In the genomic region with DNA sequence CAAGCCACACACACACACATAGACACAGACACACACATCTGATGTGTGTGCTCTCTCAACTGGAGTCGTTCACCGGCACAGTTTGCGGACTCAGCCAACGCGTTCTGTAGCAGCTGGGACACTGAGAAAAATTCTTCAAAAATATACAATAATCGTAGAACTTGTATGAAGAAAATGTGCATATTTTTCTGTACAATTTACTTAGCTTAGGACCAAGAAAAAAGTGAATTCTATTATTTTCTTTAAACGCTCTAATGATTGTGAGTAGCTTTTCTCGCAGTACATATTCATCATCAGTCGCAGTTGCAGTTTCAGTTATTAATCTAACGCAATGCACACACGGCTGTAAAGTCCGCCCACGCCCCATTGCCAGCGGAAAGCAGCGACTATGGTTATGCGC, we compare ENCODE assay signal across 5 fruit fly cellular contexts.
A peak's percentile ranks its signal among the peaks of the same experiment; 100 is the strongest.
TF ChIP-seq lines count a peak whose summit lies in the region.

No protein-coding gene starts in this region.

- TF ChIP-seq CTCF in whole organism, embryonic (GFP tag; optimal IDR thresholded peaks at IDR 0.05; lab: Kevin White, UChicago): no peak

TF ChIP-seq in whole organism, adult, 20 proteins besides CTCF, POLR2A, EP300 and RAD21:
- peak; percentile 1 for TF ChIP-seq kay (GFP tag; lab: Kevin White, UChicago; ENCODE audit: borderline replicate concordance)
- no peak for TF ChIP-seq tj (GFP tag; optimal IDR thresholded peaks at IDR 0.05; lab: Kevin White, UChicago)

TF ChIP-seq in whole organism, embryonic, 481 proteins besides CTCF, POLR2A, EP300 and RAD21 (continues in another document):
- TF ChIP-seq crp (GFP tag; optimal IDR thresholded peaks at IDR 0.05; lab: Kevin White, UChicago) (no peak), CG10462 (GFP tag; optimal IDR thresholded peaks at IDR 0.05; lab: Kevin White, UChicago) (no peak), CG6813 (GFP tag; optimal IDR thresholded peaks at IDR 0.05; lab: Kevin White, UChicago) (no peak), D (optimal IDR thresholded peaks at IDR 0.05; lab: Kevin White, UChicago) (no peak), D (GFP tag; optimal IDR thresholded peaks at IDR 0.05; lab: Kevin White, UChicago) (no peak), gce (GFP tag; IDR thresholded peaks at IDR 0.05; lab: Robert Waterston, UW) (no peak), pan (optimal IDR thresholded peaks at IDR 0.05; lab: Kevin White, UChicago) (no peak), pan (GFP tag; optimal IDR thresholded peaks at IDR 0.05 in 1 of 2, IDR thresholded peaks at IDR 0.05 in 1 of 2) (peak in 1 of 2 experiments; percentile 35), Aef1 (GFP tag; IDR thresholded peaks at IDR 0.05; lab: Robert Waterston, UW) (no peak), Ptx1 (GFP tag; IDR thresholded peaks at IDR 0.05; lab: Robert Waterston, UW) (0 out of 2 replicates have a peak, but pooled peaks have one; percentile 14), ro (GFP tag; IDR thresholded peaks at IDR 0.05; lab: Robert Waterston, UW) (no peak), Vsx1 (GFP tag; optimal IDR thresholded peaks at IDR 0.05; lab: Kevin White, UChicago) (no peak), Scr (GFP tag; IDR thresholded peaks at IDR 0.05; lab: Robert Waterston, UW; ENCODE audit: partially characterized antibody) (no peak), fd96Cb (tag; optimal IDR thresholded peaks at IDR 0.05; lab: Kevin White, UChicago) (no peak), CG42726 (GFP tag; IDR thresholded peaks at IDR 0.05; lab: Robert Waterston, UW; ENCODE audit: partially characterized antibody) (no peak), B-H2 (GFP tag; optimal IDR thresholded peaks at IDR 0.05; lab: Kevin White, UChicago) (no peak), chif (GFP tag; optimal IDR thresholded peaks at IDR 0.05; lab: Kevin White, UChicago) (no peak), CoRest (tag; optimal IDR thresholded peaks at IDR 0.05; lab: Kevin White, UChicago) (no peak), CG30431 (GFP tag; optimal IDR thresholded peaks at IDR 0.05; lab: Kevin White, UChicago) (no peak), CG18262 (tag; optimal IDR thresholded peaks at IDR 0.05; lab: Kevin White, UChicago) (no peak), CG1233 (GFP tag; optimal IDR thresholded peaks at IDR 0.05; lab: Kevin White, UChicago) (no peak)

TF ChIP-seq in whole organism, prepupa, 60 proteins besides CTCF, POLR2A, EP300 and RAD21 (continues in another document):
- TF ChIP-seq CG10631 (GFP tag; optimal IDR thresholded peaks at IDR 0.05; lab: Kevin White, UChicago): peak; percentile 61
- no peak for TF ChIP-seq CG6854 (GFP tag; optimal IDR thresholded peaks at IDR 0.05; lab: Kevin White, UChicago)
- no peak for TF ChIP-seq svp (GFP tag; lab: Kevin White, UChicago)
- peak; percentile 85 for TF ChIP-seq CG15336 (GFP tag; IDR thresholded peaks at IDR 0.05; lab: Robert Waterston, UW)
- TF ChIP-seq ss (GFP tag; optimal IDR thresholded peaks at IDR 0.05; lab: Kevin White, UChicago): no peak
- TF ChIP-seq Ets96B (tag; optimal IDR thresholded peaks at IDR 0.05; lab: Kevin White, UChicago): peak; percentile 65
- TF ChIP-seq fd85E (GFP tag; optimal IDR thresholded peaks at IDR 0.05; lab: Kevin White, UChicago): no peak
- TF ChIP-seq CG6792 (GFP tag; optimal IDR thresholded peaks at IDR 0.05; lab: Kevin White, UChicago): peak; percentile 30
- TF ChIP-seq CG6808 (GFP tag; optimal IDR thresholded peaks at IDR 0.05; lab: Kevin White, UChicago): peak; percentile 34
- TF ChIP-seq CG3919 (GFP tag; optimal IDR thresholded peaks at IDR 0.05; lab: Kevin White, UChicago): peak; percentile 70
- TF ChIP-seq Eip75B (GFP tag; optimal IDR thresholded peaks at IDR 0.05; lab: Kevin White, UChicago): peak; percentile 69
- no peak for TF ChIP-seq CG8632 (GFP tag; optimal IDR thresholded peaks at IDR 0.05; lab: Kevin White, UChicago)
- TF ChIP-seq eg (GFP tag; IDR thresholded peaks at IDR 0.05; lab: Robert Waterston, UW): peak; percentile 88
- TF ChIP-seq CG11902 (GFP tag; optimal IDR thresholded peaks at IDR 0.05; lab: Kevin White, UChicago): no peak
- peak; percentile 87 for TF ChIP-seq CG6163 (GFP tag; IDR thresholded peaks at IDR 0.05; lab: Robert Waterston, UW)
- peak; percentile 56 for TF ChIP-seq CG3032 (tag; optimal IDR thresholded peaks at IDR 0.05; lab: Kevin White, UChicago)
- TF ChIP-seq achi (GFP tag; optimal IDR thresholded peaks at IDR 0.05; lab: Kevin White, UChicago): peak; percentile 67
- TF ChIP-seq CG7368 (GFP tag; optimal IDR thresholded peaks at IDR 0.05; lab: Kevin White, UChicago): peak; percentile 39
- TF ChIP-seq topi (GFP tag; optimal IDR thresholded peaks at IDR 0.05; lab: Kevin White, UChicago): no peak
- TF ChIP-seq Sox14 (GFP tag; optimal IDR thresholded peaks at IDR 0.05; lab: Kevin White, UChicago): peak; percentile 33
- peak; percentile 39 for TF ChIP-seq CG4318 (GFP tag; optimal IDR thresholded peaks at IDR 0.05; lab: Kevin White, UChicago)
- peak; percentile 67 for TF ChIP-seq Hr4 (GFP tag; optimal IDR thresholded peaks at IDR 0.05; lab: Kevin White, UChicago)

TF ChIP-seq in whole organism, pupa, 21 proteins besides CTCF, POLR2A, EP300 and RAD21:
- TF ChIP-seq Snoo (tag; optimal IDR thresholded peaks at IDR 0.05; lab: Kevin White, UChicago) (no peak), CG15710 (tag; optimal IDR thresholded peaks at IDR 0.05; lab: Kevin White, UChicago) (peak; percentile 33), CG10348 (GFP tag; IDR thresholded peaks at IDR 0.05; lab: Robert Waterston, UW) (0 out of 2 replicates have a peak, but pooled peaks have one; percentile 34), CG13204 (GFP tag; optimal IDR thresholded peaks at IDR 0.05; lab: Kevin White, UChicago) (peak; percentile 32), CG34367 (tag; optimal IDR thresholded peaks at IDR 0.05; lab: Kevin White, UChicago) (no peak), CG14655 (GFP tag; optimal IDR thresholded peaks at IDR 0.05; lab: Kevin White, UChicago) (peak; percentile 81), Pif1A (GFP tag; optimal IDR thresholded peaks at IDR 0.05; lab: Kevin White, UChicago) (no peak), Pif1B (GFP tag; optimal IDR thresholded peaks at IDR 0.05; lab: Kevin White, UChicago) (no peak), gl (tag; optimal IDR thresholded peaks at IDR 0.05; lab: Kevin White, UChicago) (no peak), CG8301 (tag; optimal IDR thresholded peaks at IDR 0.05; lab: Kevin White, UChicago) (peak; percentile 82), Ets98B (GFP tag; IDR thresholded peaks at IDR 0.05; lab: Robert Waterston, UW) (peak; percentile 81), CG17806 (tag; optimal IDR thresholded peaks at IDR 0.05; lab: Kevin White, UChicago) (peak; percentile 62), CG32121 (GFP tag; IDR thresholded peaks at IDR 0.05; lab: Robert Waterston, UW) (peak; percentile 88), EcR (GFP tag; optimal IDR thresholded peaks at IDR 0.05; lab: Kevin White, UChicago) (peak; percentile 24), CG12605 (GFP tag; IDR thresholded peaks at IDR 0.05; lab: Robert Waterston, UW) (peak; percentile 75), CG8159 (tag; optimal IDR thresholded peaks at IDR 0.05; lab: Kevin White, UChicago) (peak; percentile 69), D1 (tag; optimal IDR thresholded peaks at IDR 0.05; lab: Kevin White, UChicago) (no peak), CG4496 (GFP tag; IDR thresholded peaks at IDR 0.05; lab: Robert Waterston, UW) (peak; percentile 91), CG9948 (tag; optimal IDR thresholded peaks at IDR 0.05; lab: Kevin White, UChicago) (peak; percentile 42), rn (GFP tag; IDR thresholded peaks at IDR 0.05; lab: Robert Waterston, UW) (peak; percentile 62), fd96Ca (GFP tag; IDR thresholded peaks at IDR 0.05; lab: Robert Waterston, UW) (peak; percentile 82)

TF ChIP-seq in whole organism, wandering third instar larva, 38 proteins besides CTCF, POLR2A, EP300 and RAD21:
- TF ChIP-seq dmrt93B (GFP tag; optimal IDR thresholded peaks at IDR 0.05; lab: Kevin White, UChicago) (no peak), sv (GFP tag; optimal IDR thresholded peaks at IDR 0.05; lab: Kevin White, UChicago) (no peak), foxo (GFP tag; optimal IDR thresholded peaks at IDR 0.05; lab: Kevin White, UChicago) (peak in 1 of 2 experiments; percentile 38), rgr (GFP tag; optimal IDR thresholded peaks at IDR 0.05; lab: Kevin White, UChicago) (no peak), sage (GFP tag; optimal IDR thresholded peaks at IDR 0.05; lab: Kevin White, UChicago) (no peak), CG9705 (GFP tag; optimal IDR thresholded peaks at IDR 0.05; lab: Kevin White, UChicago) (no peak), Sp1 (GFP tag; optimal IDR thresholded peaks at IDR 0.05; lab: Kevin White, UChicago) (no peak), tai (GFP tag; optimal IDR thresholded peaks at IDR 0.05; lab: Kevin White, UChicago) (no peak), Vsx2 (GFP tag; optimal IDR thresholded peaks at IDR 0.05; lab: Kevin White, UChicago; ENCODE audit: partially characterized antibody) (no peak), fru (GFP tag; optimal IDR thresholded peaks at IDR 0.05; lab: Kevin White, UChicago) (peak; percentile 36), GATAd (GFP tag; optimal IDR thresholded peaks at IDR 0.05; lab: Kevin White, UChicago) (no peak), dl (GFP tag; optimal IDR thresholded peaks at IDR 0.05; lab: Kevin White, UChicago; ENCODE audit: insufficient read depth in 1 of 2, partially characterized antibody in 2 of 2) (no peak), ey (GFP tag; optimal IDR thresholded peaks at IDR 0.05; lab: Kevin White, UChicago) (no peak), jim (GFP tag; optimal IDR thresholded peaks at IDR 0.05; lab: Kevin White, UChicago) (no peak), Abd-B (GFP tag; optimal IDR thresholded peaks at IDR 0.05; lab: Kevin White, UChicago) (no peak), h (GFP tag; optimal IDR thresholded peaks at IDR 0.05; lab: Kevin White, UChicago) (peak; percentile 35), Dfd (GFP tag; optimal IDR thresholded peaks at IDR 0.05; lab: Kevin White, UChicago) (no peak), lola (GFP tag; optimal IDR thresholded peaks at IDR 0.05; lab: Kevin White, UChicago) (no peak), Hr78 (GFP tag; optimal IDR thresholded peaks at IDR 0.05; lab: Kevin White, UChicago) (no peak), Hnf4 (GFP tag; optimal IDR thresholded peaks at IDR 0.05; lab: Kevin White, UChicago) (no peak), psq (GFP tag; optimal IDR thresholded peaks at IDR 0.05; lab: Kevin White, UChicago) (no peak), Hr83 (GFP tag; optimal IDR thresholded peaks at IDR 0.05; lab: Kevin White, UChicago; ENCODE audit: poor library complexity, severe bottlenecking) (no peak), N (GFP tag; optimal IDR thresholded peaks at IDR 0.05; lab: Kevin White, UChicago) (no peak), br (GFP tag; optimal IDR thresholded peaks at IDR 0.05; lab: Kevin White, UChicago) (no peak), HLH106 (tag; optimal IDR thresholded peaks at IDR 0.05; lab: Kevin White, UChicago) (peak; percentile 1), Jra (GFP tag; optimal IDR thresholded peaks at IDR 0.05; lab: Kevin White, UChicago) (no peak), OdsH (GFP tag; optimal IDR thresholded peaks at IDR 0.05; lab: Kevin White, UChicago) (no peak), pan (optimal IDR thresholded peaks at IDR 0.05; lab: Kevin White, UChicago) (no peak)
